Worm (Caenorhabditis elegans) whole organism, mixed stage, embryonic: Measurements from ENCODE around the gene F13A2.4.

Source experiments
- elt-3 ChIP-seq: fragments of 150-350 bp; optimal IDR thresholded peaks from 2 replicates; lab custom pipeline; 2014; ENCODE audit warnings: missing biosample characterization, missing genetic modification characterization
- lin-13 ChIP-seq: fragments of 150-350 bp; optimal IDR thresholded peaks from 2 replicates; lab custom pipeline; 2014; ENCODE audit warnings: missing biosample characterization, missing genetic modification characterization
- nhr-237 ChIP-seq: fragments of 150-350 bp; optimal IDR thresholded peaks from 2 replicates; lab custom pipeline; 2014; ENCODE audit warnings: missing biosample characterization, missing genetic modification characterization

DNA sequence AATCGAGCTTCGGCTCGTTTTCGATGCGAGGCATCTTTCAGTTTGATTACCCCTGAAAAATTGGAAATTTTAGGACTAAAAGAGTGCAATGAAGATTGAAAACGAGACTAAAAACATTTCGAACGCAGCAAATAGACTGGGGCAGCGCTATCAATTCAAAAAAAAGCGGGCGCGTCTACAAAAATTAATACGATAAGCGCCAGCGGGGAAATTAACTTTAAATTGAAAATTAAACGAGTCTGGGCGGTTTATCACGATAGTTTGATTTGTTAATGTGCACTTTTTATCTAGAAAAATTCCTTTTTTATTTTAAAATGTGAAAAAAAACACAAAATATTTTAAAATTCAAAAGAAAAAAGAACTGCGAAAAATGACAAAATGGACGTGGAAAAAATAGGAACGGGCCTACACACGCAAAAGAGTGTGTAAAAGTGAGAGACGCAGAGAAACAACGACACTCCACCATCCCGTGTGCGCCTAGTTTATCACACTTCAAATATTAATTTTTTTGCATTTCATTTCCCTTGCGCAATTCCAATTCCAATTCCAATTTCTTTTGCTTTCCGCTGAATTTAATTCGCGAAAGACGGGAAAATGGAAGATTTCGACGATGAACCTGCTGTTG lies 28.6 kb downstream of the F13A2.4 start, which contains the start of the genes gmpr-1 and fipp-1:
- no peak for TF ChIP-seq nhr-237 (tag; lab: Kevin White, UChicago)
- TF ChIP-seq lin-13 (tag; lab: Kevin White, UChicago): no peak
- TF ChIP-seq elt-3 (tag; lab: Kevin White, UChicago): no peak
